Worm (Caenorhabditis elegans) whole organism, early embryonic: ENCODE measurements around the gene Y75B12B.10.

Source experiments
- ama-1 ChIP-seq: fragments of 150-350 bp; optimal IDR thresholded peaks from 2 replicates; lab custom pipeline; 2014
- tbx-11 ChIP-seq: fragments of 200-800 bp; sonication (Bioruptor generic); IDR thresholded peaks from 2 replicates; pipeline ENCODE4 v1.3.6; 2022; ENCODE audit warnings: missing genetic modification characterization, missing compliant biosample characterization
- tra-4 ChIP-seq: sonication (generic microtip); optimal IDR thresholded peaks from 2 replicates; lab custom pipeline; 2017; ENCODE audit warnings: missing genetic modification characterization, missing compliant biosample characterization

DNA sequence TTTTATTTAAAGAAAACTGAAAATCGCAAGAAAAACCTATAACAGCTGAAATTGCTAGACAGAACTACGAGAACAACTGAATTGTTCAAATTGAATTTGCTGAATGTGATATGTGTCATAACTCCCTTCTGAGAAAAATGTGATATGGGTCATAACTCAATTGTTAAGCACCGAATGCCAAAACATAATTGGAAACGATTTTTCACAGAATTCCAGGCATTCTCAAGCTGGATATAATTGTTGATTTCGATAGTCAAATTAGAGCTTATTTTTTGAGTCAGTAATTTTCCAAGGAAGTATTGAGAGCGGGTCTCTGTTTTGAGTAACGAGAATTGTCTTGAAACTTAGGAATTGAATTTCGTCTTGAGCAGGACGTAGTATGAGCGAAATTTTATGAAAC is 18.0 kb upstream of the Y75B12B.10 start:
- TF ChIP-seq ama-1 (lab: Kevin White, UChicago) = no peak
- TF ChIP-seq tra-4 (tag; lab: Kevin White, UChicago) = no peak
- no peak for TF ChIP-seq tbx-11
